Worm (Caenorhabditis elegans) whole organism, L4 larva: ENCODE measurements around the gene parg-1.
A peak's percentile ranks its signal among the peaks of the same experiment; 100 is the strongest.

ENCODE experiments used
- F10B5.3 ChIP-seq: sonication (generic microtip); optimal IDR thresholded peaks from 2 replicates; lab custom pipeline; 2016; ENCODE audit warnings: mild to moderate bottlenecking, missing genetic modification characterization, missing compliant biosample characterization
- F26F4.8 ChIP-seq: fragments of 200-800 bp; sonication (Bioruptor generic); conservative IDR thresholded peaks from 2 replicates; pipeline ENCODE4 v1.3.6; 2022; ENCODE audit warnings: missing genetic modification characterization, missing compliant biosample characterization
- F49E8.2 ChIP-seq: sonication (generic microtip); optimal IDR thresholded peaks from 2 replicates; lab custom pipeline; 2016; ENCODE audit warnings: missing compliant biosample characterization, mild to moderate bottlenecking, missing genetic modification characterization, borderline replicate concordance
- Y105C5A.15 ChIP-seq: fragments of 200-800 bp; sonication (Bioruptor generic); IDR thresholded peaks from 2 replicates; pipeline ENCODE4 v1.3.6; 2022; ENCODE audit warnings: missing genetic modification characterization, missing compliant biosample characterization
- ama-1 ChIP-seq: fragments of 150-350 bp; optimal IDR thresholded peaks from 2 replicates; lab custom pipeline; 2014; ENCODE audit warnings: inconsistent platforms, mixed read lengths
- arid-1 ChIP-seq: fragments of 200-800 bp; sonication (Bioruptor generic); conservative IDR thresholded peaks from 2 replicates; pipeline ENCODE4 v1.3.6; 2022; ENCODE audit warnings: missing genetic modification reagents, missing genetic modification characterization, missing compliant biosample characterization
- ceh-62 ChIP-seq: sonication (generic microtip); optimal IDR thresholded peaks from 2 replicates; lab custom pipeline; 2017; ENCODE audit warnings: missing biosample characterization, missing genetic modification characterization
- ces-1 ChIP-seq: fragments of 150-350 bp; sonication (generic microtip); optimal IDR thresholded peaks from 4 replicates; lab custom pipeline; 2014; ENCODE audit warnings: missing biosample characterization, missing genetic modification reagents, missing genetic modification characterization
- cey-2 ChIP-seq: sonication (generic microtip); optimal IDR thresholded peaks from 3 replicates; lab custom pipeline; 2017; ENCODE audit warnings: missing genetic modification characterization, mild to moderate bottlenecking, missing compliant biosample characterization, antibody characterized with exemption, borderline replicate concordance; ENCODE audit not compliant: insufficient read depth
- daf-16 ChIP-seq, 3 experiments: sonication (generic microtip); optimal IDR thresholded peaks; 2 replicates each; lab custom pipeline; 2016 to 2017; ENCODE audit warnings: missing genetic modification characterization in 3 of 3, missing genetic modification reagents in 3 of 3, mild to moderate bottlenecking in 2 of 3, missing compliant biosample characterization in 2 of 3, missing biosample characterization in 1 of 3, moderate library complexity in 1 of 3
- daf-19 ChIP-seq: fragments of 200-800 bp; sonication (Bioruptor generic); conservative IDR thresholded peaks from 2 replicates; pipeline ENCODE4 v1.3.6; 2022; ENCODE audit warnings: missing genetic modification characterization, missing compliant biosample characterization
- daf-8 ChIP-seq: fragments of 200-800 bp; sonication (Bioruptor generic); IDR thresholded peaks from 2 replicates; pipeline ENCODE4 v1.3.6; 2022; ENCODE audit warnings: missing genetic modification characterization, missing compliant biosample characterization
- dmd-8 ChIP-seq: fragments of 200-800 bp; sonication (Bioruptor generic); IDR thresholded peaks from 2 replicates; pipeline ENCODE4 v1.3.6; 2022; ENCODE audit warnings: missing genetic modification characterization, missing compliant biosample characterization
- duxl-1 ChIP-seq: sonication (generic microtip); optimal IDR thresholded peaks from 2 replicates; lab custom pipeline; 2016; ENCODE audit warnings: mild to moderate bottlenecking, missing genetic modification characterization, moderate library complexity, missing compliant biosample characterization; ENCODE audit not compliant: poor library complexity
- dve-1 ChIP-seq: sonication (generic microtip); optimal IDR thresholded peaks from 2 replicates; lab custom pipeline; 2017; ENCODE audit warnings: antibody characterized with exemption, mild to moderate bottlenecking, missing genetic modification characterization, missing compliant biosample characterization; ENCODE audit not compliant: insufficient read depth
- egl-43 ChIP-seq: fragments of 200-800 bp; sonication (Bioruptor generic); IDR thresholded peaks from 2 replicates; pipeline ENCODE4 v1.3.6; 2022; ENCODE audit warnings: missing genetic modification reagents, missing genetic modification characterization, missing compliant biosample characterization
- hif-1 ChIP-seq, 2 experiments: sonication (generic microtip); optimal IDR thresholded peaks; 2 replicates each; lab custom pipeline; 2016 to 2017; ENCODE audit warnings: missing compliant biosample characterization in 2 of 2, missing genetic modification characterization in 2 of 2, missing genetic modification reagents in 2 of 2, missing genotype in 2 of 2, mild to moderate bottlenecking in 1 of 2
- hlh-11 ChIP-seq: fragments of 200-800 bp; sonication (Bioruptor generic); optimal IDR thresholded peaks from 2 replicates; lab custom pipeline; 2018; ENCODE audit warnings: mild to moderate bottlenecking, missing genetic modification characterization, missing compliant biosample characterization
- hlh-30 ChIP-seq: sonication (generic microtip); optimal IDR thresholded peaks from 2 replicates; lab custom pipeline; 2017; ENCODE audit warnings: antibody characterized with exemption, mild to moderate bottlenecking, missing genetic modification characterization, missing compliant biosample characterization; ENCODE audit not compliant: insufficient read depth
- jun-1 ChIP-seq: fragments of 150-350 bp; optimal IDR thresholded peaks from 2 replicates; lab custom pipeline; 2014; ENCODE audit warnings: missing biosample characterization, missing genetic modification reagents, missing genetic modification characterization
- lim-7 ChIP-seq: fragments of 200-800 bp; sonication (Bioruptor generic); IDR thresholded peaks from 2 replicates; pipeline ENCODE4 v1.3.6; 2022; ENCODE audit warnings: missing genetic modification characterization, missing compliant biosample characterization
- lin-1 ChIP-seq: fragments of 200-800 bp; sonication (Bioruptor generic); IDR thresholded peaks from 2 replicates; pipeline ENCODE4 v1.3.6; 2022; ENCODE audit warnings: missing genetic modification reagents, missing genetic modification characterization, missing compliant biosample characterization
- lin-15B ChIP-seq: fragments of 150-350 bp; sonication (generic microtip); optimal IDR thresholded peaks from 3 replicates; lab custom pipeline; 2014; ENCODE audit warnings: missing biosample characterization, missing genetic modification characterization
- madf-9 ChIP-seq: fragments of 200-800 bp; sonication (Bioruptor generic); conservative IDR thresholded peaks from 2 replicates; pipeline ENCODE4 v1.3.6; 2022; ENCODE audit warnings: missing genetic modification reagents, missing genetic modification characterization, missing compliant biosample characterization
- mxl-2 ChIP-seq: fragments of 200-800 bp; sonication (Bioruptor generic); conservative IDR thresholded peaks from 2 replicates; pipeline ENCODE4 v1.3.6; 2022; ENCODE audit warnings: missing genetic modification reagents, missing genetic modification characterization, missing compliant biosample characterization
- nhr-10 ChIP-seq: fragments of 150-350 bp; optimal IDR thresholded peaks from 2 replicates; lab custom pipeline; 2014; ENCODE audit warnings: missing biosample characterization, missing genetic modification characterization
- nhr-102 ChIP-seq: sonication (generic microtip); optimal IDR thresholded peaks from 2 replicates; lab custom pipeline; 2016; ENCODE audit warnings: mild to moderate bottlenecking, missing genetic modification characterization, moderate library complexity, missing compliant biosample characterization
- nhr-11 ChIP-seq: fragments of 150-350 bp; optimal IDR thresholded peaks from 2 replicates; lab custom pipeline; 2014; ENCODE audit warnings: missing biosample characterization, missing genetic modification characterization
- nhr-25 ChIP-seq: sonication (generic microtip); optimal IDR thresholded peaks from 2 replicates; lab custom pipeline; 2017; ENCODE audit warnings: missing genetic modification characterization, mild to moderate bottlenecking, missing compliant biosample characterization, antibody characterized with exemption, moderate library complexity, borderline replicate concordance; ENCODE audit not compliant: insufficient read depth
- nhr-28 ChIP-seq: fragments of 150-350 bp; optimal IDR thresholded peaks from 2 replicates; lab custom pipeline; 2014; ENCODE audit warnings: missing biosample characterization, missing genetic modification characterization
- nhr-6 ChIP-seq: fragments of 150-350 bp; optimal IDR thresholded peaks from 2 replicates; lab custom pipeline; 2014; ENCODE audit warnings: missing biosample characterization, missing genetic modification characterization
- rbr-2 ChIP-seq: sonication (generic microtip); optimal IDR thresholded peaks from 2 replicates; lab custom pipeline; 2016; ENCODE audit warnings: missing genotype, missing genetic modification characterization, missing compliant biosample characterization
- sdz-12 ChIP-seq: fragments of 200-800 bp; sonication (Bioruptor generic); optimal IDR thresholded peaks from 2 replicates; lab custom pipeline; 2018; ENCODE audit warnings: mild to moderate bottlenecking, missing genetic modification characterization, missing compliant biosample characterization
- set-16 ChIP-seq: fragments of 200-800 bp; sonication (Bioruptor generic); IDR thresholded peaks from 2 replicates; pipeline ENCODE4 v1.3.6; 2022; ENCODE audit warnings: missing genetic modification reagents, missing genetic modification characterization, missing compliant biosample characterization
- snpc-4 ChIP-seq: fragments of 150-350 bp; optimal IDR thresholded peaks from 2 replicates; lab custom pipeline; 2014; ENCODE audit warnings: missing biosample characterization, missing genetic modification characterization
- spr-3 ChIP-seq: fragments of 200-800 bp; sonication (Bioruptor generic); optimal IDR thresholded peaks from 2 replicates; lab custom pipeline; 2018; ENCODE audit warnings: mild to moderate bottlenecking, missing genetic modification characterization, missing compliant biosample characterization
- unc-130 ChIP-seq: sonication (generic microtip); optimal IDR thresholded peaks from 2 replicates; lab custom pipeline; 2016; ENCODE audit warnings: missing genetic modification reagents, missing genetic modification characterization, missing compliant biosample characterization
- zip-2 ChIP-seq: fragments of 150-350 bp; optimal IDR thresholded peaks from 2 replicates; lab custom pipeline; 2014; ENCODE audit warnings: missing biosample characterization, missing genetic modification characterization
- ztf-11 ChIP-seq: fragments of 150-350 bp; optimal IDR thresholded peaks from 2 replicates; lab custom pipeline; 2014; ENCODE audit warnings: missing biosample characterization, missing genetic modification characterization

parg-1 gene

ce11 chrIV:8794895-8795665, 49.0 kb downstream of the parg-1 start (continued):
- peak; percentile 70 for TF ChIP-seq nhr-28
- TF ChIP-seq jun-1 (tag; lab: Kevin White, UChicago), result peak; percentile 52
- TF ChIP-seq spr-3 (GFP tag; lab: Kevin White, UChicago), result peak; percentile 68
- 0 out of 2 replicates have a peak, but pooled peaks have one; percentile 18 for TF ChIP-seq arid-1 (GFP tag; lab: Robert Waterston, UW)
- no peak for TF ChIP-seq ceh-62
- peak; percentile 84 for TF ChIP-seq nhr-11 (tag; lab: Kevin White, UChicago)
- TF ChIP-seq Y105C5A.15 (GFP tag; lab: Robert Waterston, UW), result no peak
- TF ChIP-seq hlh-30 (tag; lab: Kevin White, UChicago), result peak; percentile 96
- no peak for TF ChIP-seq lin-15B (tag; lab: Kevin White, UChicago)
- no peak for TF ChIP-seq dmd-8 (GFP tag; lab: Robert Waterston, UW)
- peak; percentile 31 for TF ChIP-seq sdz-12
- TF ChIP-seq rbr-2, result peak; percentile 86
- TF ChIP-seq daf-16 (GFP tag; optimal IDR thresholded peaks at IDR 0.05; lab: Kevin White, UChicago), result peak; percentile 51 to 71
- peak; percentile 62 for TF ChIP-seq daf-16 (tag; optimal IDR thresholded peaks at IDR 0.05; lab: Kevin White, UChicago)
- TF ChIP-seq ztf-11, result no peak
- no peak for TF ChIP-seq lim-7 (GFP tag; lab: Robert Waterston, UW)
- TF ChIP-seq zip-2 (tag; lab: Kevin White, UChicago), result no peak
- peak; percentile 66 for TF ChIP-seq nhr-102 (tag; lab: Kevin White, UChicago)
- TF ChIP-seq nhr-25 (tag; lab: Kevin White, UChicago), result peak; percentile 85
- TF ChIP-seq duxl-1, result peak; percentile 2
- TF ChIP-seq unc-130 (GFP tag; lab: Kevin White, UChicago), result no peak
- peak; percentile 88 for TF ChIP-seq nhr-10 (tag; lab: Kevin White, UChicago)
- peak; percentile 93 for TF ChIP-seq cey-2 (tag; lab: Kevin White, UChicago)
- peak; percentile 1 for TF ChIP-seq ces-1 (GFP tag; lab: Kevin White, UChicago)
- TF ChIP-seq snpc-4 (tag; lab: Kevin White, UChicago), result no peak
- TF ChIP-seq mxl-2 (GFP tag; lab: Robert Waterston, UW), result no peak
- TF ChIP-seq egl-43 (GFP tag; lab: Robert Waterston, UW), result peak; percentile 82
- TF ChIP-seq nhr-6 (tag; lab: Kevin White, UChicago), result peak; percentile 51
- peak; percentile 100 for TF ChIP-seq set-16
- TF ChIP-seq ama-1 (lab: Kevin White, UChicago), result peak; percentile 3
- TF ChIP-seq madf-9 (GFP tag; lab: Robert Waterston, UW), result 0 out of 2 replicates have a peak, but pooled peaks have one; percentile 3
- no peak for TF ChIP-seq daf-8 (GFP tag; lab: Robert Waterston, UW)
- no peak for TF ChIP-seq daf-19 (GFP tag; lab: Robert Waterston, UW)
- TF ChIP-seq hif-1 (tag; optimal IDR thresholded peaks at IDR 0.05; lab: Kevin White, UChicago), result peak; percentile 16 to 90
- TF ChIP-seq F10B5.3, result peak; percentile 27
- no peak for TF ChIP-seq F26F4.8
- no peak for TF ChIP-seq F49E8.2 (tag; lab: Kevin White, UChicago)
- peak; percentile 90 for TF ChIP-seq dve-1 (tag; lab: Kevin White, UChicago)
- peak; percentile 50; the same call in 1 of the 2 replicates for TF ChIP-seq lin-1 (GFP tag; lab: Robert Waterston, UW)
- TF ChIP-seq hlh-11 (tag; lab: Kevin White, UChicago), result peak; percentile 99
